Fruit fly (Drosophila melanogaster) whole organism, pupa: Measurements from ENCODE around the gene plum.

Experiments used
- CG14655 ChIP-seq: fragments of 200-800 bp; sonication (Bioruptor generic); optimal IDR thresholded peaks from 3 replicates; lab custom pipeline; 2017; ENCODE audit warnings: mild to moderate bottlenecking, missing biosample characterization, missing genetic modification reagents, missing genetic modification characterization
- CG8301 ChIP-seq: fragments of 200-800 bp; sonication (Bioruptor generic); optimal IDR thresholded peaks from 2 replicates; lab custom pipeline; 2018; ENCODE audit warnings: missing biosample characterization, mild to moderate bottlenecking, missing genetic modification characterization

- no peak for TF ChIP-seq CG8301
- TF ChIP-seq CG14655 (GFP tag; lab: Kevin White, UChicago) = no peak
Measured at dm6 chr3R:26452345-26452744, 82.7 kb downstream of the plum start, which contains the start of gene CG5447.
